Fruit fly (Drosophila melanogaster) Kc167 (cell line): ENCODE measurements around the gene CG15554.

Experiments used
- Myc ChIP-seq: fragments of >200 bp; optimal IDR thresholded peaks from 2 replicates; lab custom pipeline; 2017; ENCODE audit warnings: missing external identifiers
- insv ChIP-seq: fragments of >200 bp; optimal IDR thresholded peaks from 3 replicates; lab custom pipeline; 2018; ENCODE audit warnings: missing external identifiers

dm6 chr3R:31097221-31097620 lies 28.7 kb upstream of the CG15554 start, which contains the start of gene CG11317:
- TF ChIP-seq Myc (lab: Kevin White, UChicago): no peak
- no peak for TF ChIP-seq insv (lab: Kevin White, UChicago)
